Fruit fly (Drosophila melanogaster) whole organism, prepupa: ENCODE results near the gene nAChRalpha5.

Source experiments
- Blimp-1 ChIP-seq: fragments of 200-800 bp; sonication (Bioruptor generic); optimal IDR thresholded peaks from 3 replicates; lab custom pipeline; 2017; ENCODE audit warnings: missing biosample characterization, missing genetic modification characterization, mild to moderate bottlenecking, moderate library complexity, missing genetic modification reagents
- CG11294 ChIP-seq: fragments of 200-800 bp; sonication (Bioruptor generic); IDR thresholded peaks from 2 replicates; pipeline ENCODE4 v1.3.6; 2022; ENCODE audit warnings: missing biosample characterization, missing genetic modification characterization
- CG15336 ChIP-seq: fragments of 200-800 bp; sonication (Bioruptor generic); IDR thresholded peaks from 2 replicates; pipeline ENCODE4 v1.3.6; 2022; ENCODE audit warnings: missing biosample characterization, missing genetic modification characterization
- CG1621 ChIP-seq: fragments of 200-800 bp; sonication (Bioruptor generic); optimal IDR thresholded peaks from 3 replicates; lab custom pipeline; 2018; ENCODE audit warnings: missing biosample characterization, mild to moderate bottlenecking, missing genetic modification characterization
- CG3032 ChIP-seq: fragments of 200-800 bp; optimal IDR thresholded peaks from 2 replicates; lab custom pipeline; 2019; ENCODE audit warnings: missing biosample characterization, mild to moderate bottlenecking, missing genetic modification characterization, moderate library complexity
- CG31627 ChIP-seq: fragments of 200-800 bp; sonication (Bioruptor generic); optimal IDR thresholded peaks from 3 replicates; lab custom pipeline; 2016; ENCODE audit warnings: missing biosample characterization, missing genetic modification characterization
- CG32006 ChIP-seq: fragments of 200-800 bp; sonication (Bioruptor generic); optimal IDR thresholded peaks from 3 replicates; lab custom pipeline; 2017; ENCODE audit warnings: missing biosample characterization, mild to moderate bottlenecking, missing genetic modification characterization
- CG34406 ChIP-seq: fragments of 200-800 bp; sonication (Bioruptor generic); optimal IDR thresholded peaks from 3 replicates; lab custom pipeline; 2016; ENCODE audit warnings: missing biosample characterization, missing genetic modification characterization
- CG3919 ChIP-seq: fragments of 200-800 bp; sonication (Bioruptor generic); optimal IDR thresholded peaks from 3 replicates; lab custom pipeline; 2016; ENCODE audit warnings: missing biosample characterization, missing genetic modification characterization
- CG6792 ChIP-seq: fragments of 200-800 bp; sonication (Bioruptor generic); optimal IDR thresholded peaks from 3 replicates; lab custom pipeline; 2016; ENCODE audit warnings: missing biosample characterization, missing genetic modification characterization
- CG6808 ChIP-seq: fragments of 200-800 bp; sonication (Bioruptor generic); optimal IDR thresholded peaks from 3 replicates; lab custom pipeline; 2017; ENCODE audit warnings: missing biosample characterization, missing genetic modification characterization, mild to moderate bottlenecking, moderate library complexity, missing genetic modification reagents
- CG6854 ChIP-seq: fragments of 200-800 bp; sonication (Bioruptor generic); optimal IDR thresholded peaks from 2 replicates; lab custom pipeline; 2017; ENCODE audit warnings: missing biosample characterization, mild to moderate bottlenecking, missing genetic modification characterization
- CG8119 ChIP-seq: fragments of 200-800 bp; sonication (Bioruptor generic); IDR thresholded peaks from 3 replicates; pipeline ENCODE4 v1.3.6; 2022; ENCODE audit warnings: missing biosample characterization, missing genetic modification characterization
- CG9139 ChIP-seq: fragments of 200-800 bp; sonication (Bioruptor generic); optimal IDR thresholded peaks from 3 replicates; lab custom pipeline; 2017; ENCODE audit warnings: missing biosample characterization, mild to moderate bottlenecking, missing genetic modification characterization
- Eip78C ChIP-seq: fragments of 200-800 bp; sonication (Bioruptor generic); peaks from one replicate; lab custom pipeline; 2016; ENCODE audit warnings: missing biosample characterization, missing genetic modification characterization
- Ets21C ChIP-seq: fragments of 200-800 bp; sonication (Bioruptor generic); optimal IDR thresholded peaks from 3 replicates; lab custom pipeline; 2016; ENCODE audit warnings: missing biosample characterization, missing genetic modification characterization
- Hr38 ChIP-seq: sonication (Bioruptor generic); optimal IDR thresholded peaks from 2 replicates; lab custom pipeline; 2016; ENCODE audit warnings: missing biosample characterization, missing genetic modification characterization
- Hr39 ChIP-seq: fragments of 200-800 bp; sonication (Bioruptor generic); optimal IDR thresholded peaks from 2 replicates; lab custom pipeline; 2016; ENCODE audit warnings: missing biosample characterization, missing genetic modification characterization
- Hr4 ChIP-seq: fragments of 200-800 bp; sonication (Bioruptor generic); optimal IDR thresholded peaks from 3 replicates; lab custom pipeline; 2016; ENCODE audit warnings: missing biosample characterization, missing genetic modification characterization
- Lpt ChIP-seq: fragments of 200-800 bp; sonication (Bioruptor generic); optimal IDR thresholded peaks from 3 replicates; lab custom pipeline; 2016; ENCODE audit warnings: missing biosample characterization, missing genetic modification characterization
- Met ChIP-seq: fragments of 200-800 bp; sonication (Bioruptor generic); optimal IDR thresholded peaks from 3 replicates; lab custom pipeline; 2016; ENCODE audit warnings: missing biosample characterization, missing genetic modification characterization
- Smox ChIP-seq: fragments of 200-800 bp; sonication (Bioruptor generic); optimal IDR thresholded peaks from 3 replicates; lab custom pipeline; 2016; ENCODE audit warnings: missing biosample characterization, missing genetic modification characterization
- Sox102F ChIP-seq: fragments of 200-800 bp; sonication (Bioruptor generic); optimal IDR thresholded peaks from 2 replicates; lab custom pipeline; 2016; ENCODE audit warnings: missing biosample characterization, mild to moderate bottlenecking, missing genetic modification characterization
- Sox15 ChIP-seq: fragments of 200-800 bp; sonication (Bioruptor generic); optimal IDR thresholded peaks from 3 replicates; lab custom pipeline; 2016; ENCODE audit warnings: missing biosample characterization, missing genetic modification characterization
- achi ChIP-seq: fragments of 200-800 bp; sonication (Bioruptor generic); optimal IDR thresholded peaks from 3 replicates; lab custom pipeline; 2016; ENCODE audit warnings: missing biosample characterization, missing genetic modification characterization
- cyc ChIP-seq: fragments of 200-800 bp; sonication (Bioruptor generic); optimal IDR thresholded peaks from 3 replicates; lab custom pipeline; 2016; ENCODE audit warnings: missing biosample characterization, missing genetic modification characterization
- esn ChIP-seq: fragments of 200-800 bp; sonication (Bioruptor generic); optimal IDR thresholded peaks from 2 replicates; lab custom pipeline; 2016; ENCODE audit warnings: missing biosample characterization, mild to moderate bottlenecking, missing genetic modification characterization, moderate library complexity
- fkh ChIP-seq: fragments of 200-800 bp; sonication (Bioruptor generic); optimal IDR thresholded peaks from 3 replicates; lab custom pipeline; 2017; ENCODE audit warnings: missing biosample characterization, mild to moderate bottlenecking, missing genetic modification characterization, moderate library complexity
- spab ChIP-seq: fragments of 200-800 bp; sonication (Bioruptor generic); optimal IDR thresholded peaks from 2 replicates; lab custom pipeline; 2017; ENCODE audit warnings: missing biosample characterization, mild to moderate bottlenecking, missing genetic modification characterization, missing genetic modification reagents
- ss ChIP-seq, 2 experiments: fragments of 200-800 bp; sonication (Bioruptor generic); optimal IDR thresholded peaks; 2 replicates in 1 of 2; 3 replicates in 1 of 2; lab custom pipeline; 2017 to 2018; ENCODE audit warnings: mild to moderate bottlenecking in 2 of 2, missing biosample characterization in 2 of 2, missing genetic modification characterization in 2 of 2, moderate library complexity in 1 of 2
- svp ChIP-seq: fragments of 200-800 bp; sonication (Bioruptor generic); peaks from one replicate; lab custom pipeline; 2016; ENCODE audit warnings: missing biosample characterization, missing genetic modification characterization
- vri ChIP-seq: fragments of 200-800 bp; sonication (Bioruptor generic); optimal IDR thresholded peaks from 3 replicates; lab custom pipeline; 2016; ENCODE audit warnings: missing biosample characterization, mild to moderate bottlenecking, missing genetic modification characterization

The nAChRalpha5 gene

dm6 chr2L:14112192-14112591 is 72.2 kb downstream of the nAChRalpha5 start:
- TF ChIP-seq vri (GFP tag; lab: Kevin White, UChicago): no peak
- TF ChIP-seq Smox (GFP tag; lab: Kevin White, UChicago): no peak

- TF ChIP-seq CG8119 (GFP tag; lab: Robert Waterston, UW) (no peak), CG1621 (tag; lab: Kevin White, UChicago) (no peak), esn (GFP tag; lab: Kevin White, UChicago) (no peak), fkh (GFP tag; lab: Kevin White, UChicago) (no peak), CG31627 (no peak), CG6792 (GFP tag; lab: Kevin White, UChicago) (no peak), achi (GFP tag; lab: Kevin White, UChicago) (no peak), CG15336 (GFP tag; lab: Robert Waterston, UW) (no peak), spab (GFP tag; lab: Kevin White, UChicago) (no peak), vri (GFP tag; lab: Kevin White, UChicago) (no peak), CG6854 (GFP tag; lab: Kevin White, UChicago) (no peak), Eip78C (GFP tag; lab: Kevin White, UChicago) (no peak)
These were observed 73.2 kb downstream of the nAChRalpha5 start for dm6 chr2L:14113207-14113606.

dm6 chr2L:14115976-14116501 is 76.1 kb downstream of the nAChRalpha5 start:
- TF ChIP-seq achi (GFP tag; lab: Kevin White, UChicago) (no peak), Sox15 (GFP tag; lab: Kevin White, UChicago) (no peak), ss (GFP tag; optimal IDR thresholded peaks at IDR 0.05; lab: Kevin White, UChicago) (peak in 1 of 2 experiments; percentile 20), CG6808 (GFP tag; lab: Kevin White, UChicago) (peak; percentile 34), CG1621 (tag; lab: Kevin White, UChicago) (no peak), CG6854 (GFP tag; lab: Kevin White, UChicago) (no peak), CG15336 (GFP tag; lab: Robert Waterston, UW) (no peak), esn (GFP tag; lab: Kevin White, UChicago) (no peak)

- TF ChIP-seq CG1621 (tag; lab: Kevin White, UChicago): no peak
- TF ChIP-seq CG11294 (GFP tag; lab: Robert Waterston, UW): no peak
- no peak for TF ChIP-seq ss (GFP tag; optimal IDR thresholded peaks at IDR 0.05; lab: Kevin White, UChicago)
- TF ChIP-seq CG9139 (GFP tag; lab: Kevin White, UChicago): no peak
- no peak for TF ChIP-seq CG31627
- no peak for TF ChIP-seq Hr4 (GFP tag; lab: Kevin White, UChicago)
- TF ChIP-seq CG3919 (GFP tag; lab: Kevin White, UChicago): no peak
- TF ChIP-seq Blimp-1 (GFP tag; lab: Kevin White, UChicago): no peak
- TF ChIP-seq CG8119 (GFP tag; lab: Robert Waterston, UW): no peak
- TF ChIP-seq CG6792 (GFP tag; lab: Kevin White, UChicago): no peak
- no peak for TF ChIP-seq Smox (GFP tag; lab: Kevin White, UChicago)
These were observed 80.9 kb downstream of the nAChRalpha5 start for dm6 chr2L:14120689-14121397.

- TF ChIP-seq Lpt (GFP tag; lab: Kevin White, UChicago) (no peak), svp (peak; percentile 49), achi (GFP tag; lab: Kevin White, UChicago) (no peak), Sox102F (no peak), Ets21C (GFP tag; lab: Kevin White, UChicago) (no peak), spab (GFP tag; lab: Kevin White, UChicago) (peak; percentile 22), Hr39 (GFP tag; lab: Kevin White, UChicago) (peak; percentile 3), CG9139 (GFP tag; lab: Kevin White, UChicago) (no peak), Hr38 (GFP tag; lab: Kevin White, UChicago) (no peak), Met (GFP tag; lab: Kevin White, UChicago) (peak; percentile 7), cyc (GFP tag; lab: Kevin White, UChicago) (peak; percentile 4), CG3032 (peak; percentile 8), Eip78C (GFP tag; lab: Kevin White, UChicago) (peak; percentile 12), vri (GFP tag; lab: Kevin White, UChicago) (no peak), CG32006 (peak; percentile 5), CG34406 (GFP tag; lab: Kevin White, UChicago) (no peak)
These were observed 82.9 kb downstream of the nAChRalpha5 start for dm6 chr2L:14122742-14123334.
